Worm (Caenorhabditis elegans): ENCODE measurements around the gene M163.11.

DNA sequence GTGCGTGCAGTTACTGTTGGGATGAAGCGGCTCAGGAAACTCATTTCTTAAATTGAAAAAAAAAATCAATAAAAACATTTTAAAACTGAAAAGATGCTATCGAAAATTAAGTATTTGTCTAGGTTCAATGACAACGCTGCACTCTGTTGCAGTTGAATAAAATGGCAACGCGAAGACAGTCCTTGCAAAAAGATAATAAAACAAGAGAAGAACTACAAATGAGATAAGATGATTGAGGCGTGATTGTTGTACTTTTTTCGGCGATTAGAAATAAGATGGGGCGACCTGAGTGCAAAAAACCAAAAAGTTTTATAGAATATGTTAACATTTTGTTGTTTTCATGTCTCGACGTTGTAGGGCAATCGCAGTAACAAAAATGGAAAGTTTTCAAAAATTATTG, 35.9 kb downstream of the M163.11 start, which contains the start of gene gcsh-1:
- no peak for TF ChIP-seq ceh-90 (tag; optimal IDR thresholded peaks at IDR 0.05)
- TF ChIP-seq mef-2 (tag; optimal IDR thresholded peaks at IDR 0.05), result no peak
